Worm (Caenorhabditis elegans) whole organism, L2 larva: ENCODE measurements around the gene W04E12.7.

Experiments
- R02D3.7 ChIP-seq: fragments of 150-350 bp; optimal IDR thresholded peaks from 2 replicates; lab custom pipeline; 2014; ENCODE audit warnings: missing biosample characterization, missing genetic modification characterization
- egl-27 ChIP-seq: sonication (generic microtip); optimal IDR thresholded peaks from 3 replicates; lab custom pipeline; 2017; ENCODE audit warnings: missing biosample characterization, missing genetic modification reagents, missing genetic modification characterization
- lin-39 ChIP-seq: fragments of 150-350 bp; optimal IDR thresholded peaks from 2 replicates; lab custom pipeline; 2014; ENCODE audit warnings: missing biosample characterization, missing genetic modification reagents, missing genetic modification characterization
- lsy-2 ChIP-seq, 2 experiments: fragments of 150-350 bp in 1 of 2; sonication (generic microtip) in 1 of 2; optimal IDR thresholded peaks; 2 replicates each; lab custom pipeline; 2014 to 2017; ENCODE audit warnings: missing biosample characterization in 2 of 2, missing genetic modification characterization in 2 of 2
- nhr-25 ChIP-seq: fragments of 150-350 bp; sonication (generic microtip); optimal IDR thresholded peaks from 3 replicates; lab custom pipeline; 2014; ENCODE audit warnings: missing biosample characterization, missing genetic modification characterization
- ztf-11 ChIP-seq: sonication (generic microtip); optimal IDR thresholded peaks from 2 replicates; lab custom pipeline; 2017; ENCODE audit warnings: missing biosample characterization, missing genetic modification characterization

DNA sequence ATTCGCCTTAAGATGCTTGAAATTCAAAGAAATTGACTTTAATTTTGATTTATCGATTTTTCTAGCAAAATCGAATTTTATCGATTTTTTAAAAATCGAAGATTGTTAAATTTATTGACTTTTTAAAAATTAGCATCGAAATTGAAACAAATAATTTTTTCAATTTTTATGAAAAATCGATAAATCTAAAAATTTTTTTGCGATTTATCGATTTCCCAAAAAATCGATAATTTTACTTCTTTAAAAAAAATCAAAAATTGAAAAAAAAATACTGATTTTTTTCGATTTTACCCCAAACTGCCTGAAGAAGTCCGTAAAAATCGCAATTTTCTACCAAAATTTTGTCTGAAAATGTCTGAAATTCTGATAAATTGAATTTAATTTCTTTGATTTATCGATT, 45.4 kb downstream of the W04E12.7 start:
- TF ChIP-seq ztf-11 (tag; lab: Kevin White, UChicago) (no peak), lin-39 (no peak), nhr-25 (tag; lab: Kevin White, UChicago) (no peak), egl-27 (tag; lab: Kevin White, UChicago) (no peak), R02D3.7 (no peak), lsy-2 (tag; optimal IDR thresholded peaks at IDR 0.05; lab: Kevin White, UChicago) (no peak)
